Fruit fly (Drosophila melanogaster): ENCODE measurements around the gene CG17751.

CG17751 gene

dm6 chr3R:19644094-19644900 lies 37.2 kb downstream of the CG17751 start, which contains the start of gene Vha13 (continued):
- TF ChIP-seq abd-A (tag; optimal IDR thresholded peaks at IDR 0.05): peak; percentile 69
- TF ChIP-seq HHEX (GFP tag; optimal IDR thresholded peaks at IDR 0.05): no peak
- peak; percentile 63 for TF ChIP-seq CG16813 (GFP tag; IDR thresholded peaks at IDR 0.05; ENCODE audit: partially characterized antibody)
- TF ChIP-seq CG1529 (GFP tag; optimal IDR thresholded peaks at IDR 0.05): no peak
- TF ChIP-seq CG15514 (GFP tag; optimal IDR thresholded peaks at IDR 0.05): peak; percentile 36
- no peak for TF ChIP-seq eve (GFP tag; optimal IDR thresholded peaks at IDR 0.05)
- no peak for TF ChIP-seq btn (GFP tag; optimal IDR thresholded peaks at IDR 0.05)
- TF ChIP-seq CG5953 (GFP tag; IDR thresholded peaks at IDR 0.05): no peak
- TF ChIP-seq br (optimal IDR thresholded peaks at IDR 0.05): no peak
- peak; percentile 2 to 35 for TF ChIP-seq dpn (GFP tag; optimal IDR thresholded peaks at IDR 0.05)
- no peak for TF ChIP-seq dati (GFP tag; IDR thresholded peaks at IDR 0.05)
- TF ChIP-seq Hr3 (GFP tag; optimal IDR thresholded peaks at IDR 0.05): peak; percentile 26
- TF ChIP-seq Ada2b (GFP tag; IDR thresholded peaks at IDR 0.05): 0 out of 2 replicates have a peak, but pooled peaks have one; percentile 9
- no peak for TF ChIP-seq corto (GFP tag; optimal IDR thresholded peaks at IDR 0.05)
- TF ChIP-seq GATAe (GFP tag; conservative IDR thresholded peaks at IDR 0.05): no peak
- peak; percentile 61 for TF ChIP-seq onecut (GFP tag; IDR thresholded peaks at IDR 0.05)
- TF ChIP-seq Xbp1 (GFP tag; optimal IDR thresholded peaks at IDR 0.05): peak; percentile 64
- TF ChIP-seq HLH54F (GFP tag; optimal IDR thresholded peaks at IDR 0.05): peak; percentile 35
- TF ChIP-seq E2f1 (GFP tag; IDR thresholded peaks at IDR 0.05): peak; percentile 36; the same call in 1 of the 2 replicates
- peak; percentile 9 for TF ChIP-seq dmrt11E (tag; optimal IDR thresholded peaks at IDR 0.05)
- TF ChIP-seq ase (GFP tag; IDR thresholded peaks at IDR 0.05): 0 out of 3 replicates have a peak, but pooled peaks have one; percentile 36
- TF ChIP-seq CG13624 (GFP tag; optimal IDR thresholded peaks at IDR 0.05): peak; percentile 46
- TF ChIP-seq lab (GFP tag; optimal IDR thresholded peaks at IDR 0.05): peak; percentile 74
- TF ChIP-seq Side (GFP tag; optimal IDR thresholded peaks at IDR 0.05): peak; percentile 34
- TF ChIP-seq pum (GFP tag; optimal IDR thresholded peaks at IDR 0.05): peak; percentile 18
- TF ChIP-seq lola (GFP tag; optimal IDR thresholded peaks at IDR 0.05): peak in 1 of 3 experiments; percentile 32
- peak; percentile 48 for TF ChIP-seq sens (GFP tag)
- peak; percentile 34 for TF ChIP-seq CG30403 (GFP tag; optimal IDR thresholded peaks at IDR 0.05)
- TF ChIP-seq CkIIα-i1 (GFP tag; IDR thresholded peaks at IDR 0.05): no peak
- TF ChIP-seq maf-S (GFP tag; optimal IDR thresholded peaks at IDR 0.05): peak; percentile 48
- peak; percentile 84 for TF ChIP-seq CG3995 (GFP tag; optimal IDR thresholded peaks at IDR 0.05)
- TF ChIP-seq Atf3 (GFP tag; optimal IDR thresholded peaks at IDR 0.05): peak; percentile 60
- TF ChIP-seq ash1 (GFP tag; optimal IDR thresholded peaks at IDR 0.05): no peak
- TF ChIP-seq jigr1 (GFP tag; IDR thresholded peaks at IDR 0.05): 0 out of 3 replicates have a peak, but pooled peaks have one; percentile 29
- TF ChIP-seq Eip74EF (GFP tag; optimal IDR thresholded peaks at IDR 0.05): no peak
- TF ChIP-seq CG14965 (GFP tag; optimal IDR thresholded peaks at IDR 0.05; ENCODE audit: borderline replicate concordance): no peak
- TF ChIP-seq Poxn (GFP tag; IDR thresholded peaks at IDR 0.05): no peak
- no peak for TF ChIP-seq CG15073 (GFP tag; optimal IDR thresholded peaks at IDR 0.05)
- TF ChIP-seq CG4404 (GFP tag; IDR thresholded peaks at IDR 0.05): 0 out of 2 replicates have a peak, but pooled peaks have one; percentile 9
- TF ChIP-seq Dll (GFP tag; IDR thresholded peaks at IDR 0.05; ENCODE audit: partially characterized antibody): no peak; the same call in 3 of the 4 replicates
- TF ChIP-seq Lhr (GFP tag; optimal IDR thresholded peaks at IDR 0.05): no peak
- peak; percentile 42 for TF ChIP-seq scrt (GFP tag; optimal IDR thresholded peaks at IDR 0.05)
- no peak; the same call in 1 of the 2 replicates for TF ChIP-seq rib (GFP tag; IDR thresholded peaks at IDR 0.05)
- no peak for TF ChIP-seq CG7745 (tag; optimal IDR thresholded peaks at IDR 0.05)
- no peak for TF ChIP-seq sim (GFP tag; IDR thresholded peaks at IDR 0.05)
- peak; percentile 27 for TF ChIP-seq CG10543 (GFP tag; optimal IDR thresholded peaks at IDR 0.05)
- TF ChIP-seq CG13123 (GFP tag; optimal IDR thresholded peaks at IDR 0.05): no peak
- no peak for TF ChIP-seq Nf-YA (GFP tag; IDR thresholded peaks at IDR 0.05)
- TF ChIP-seq Pdp1 (GFP tag; optimal IDR thresholded peaks at IDR 0.05): peak; percentile 14 to 27
